Worm (Caenorhabditis elegans): ENCODE data around the gene C15H11.13.

Gene C15H11.13

ce11 chrV:14350949-14351348 is 43.9 kb upstream of the C15H11.13 start (continued):
- TF ChIP-seq fkh-10 (GFP tag; optimal IDR thresholded peaks at IDR 0.05) = peak; percentile 14
- peak; percentile 0 for TF ChIP-seq madf-2 (tag; optimal IDR thresholded peaks at IDR 0.05)
- no peak for TF ChIP-seq npax-4 (tag; optimal IDR thresholded peaks at IDR 0.05)
- peak; percentile 53 for TF ChIP-seq fkh-6 (tag; optimal IDR thresholded peaks at IDR 0.05)
- TF ChIP-seq ceh-9 (tag; optimal IDR thresholded peaks at IDR 0.05) = no peak
- no peak for TF ChIP-seq pax-1 (tag; optimal IDR thresholded peaks at IDR 0.05)
- TF ChIP-seq hlh-8 (tag; optimal IDR thresholded peaks at IDR 0.05) = peak; percentile 11
- TF ChIP-seq unc-42 (tag; optimal IDR thresholded peaks at IDR 0.05) = peak; percentile 72
- peak; percentile 7 for TF ChIP-seq ceh-2 (tag; optimal IDR thresholded peaks at IDR 0.05)
- TF ChIP-seq nfya-1 (tag; optimal IDR thresholded peaks at IDR 0.05) = peak; percentile 62
- peak; percentile 55 for TF ChIP-seq ceh-14 (tag; optimal IDR thresholded peaks at IDR 0.05)
- no peak for TF ChIP-seq ceh-30 (tag; optimal IDR thresholded peaks at IDR 0.05)
- no peak for TF ChIP-seq ztf-16 (tag; optimal IDR thresholded peaks at IDR 0.05)
- peak; percentile 24 for TF ChIP-seq syd-9 (tag; optimal IDR thresholded peaks at IDR 0.05)
- TF ChIP-seq F13H6.1 (tag; optimal IDR thresholded peaks at IDR 0.05) = peak; percentile 3
- no peak for TF ChIP-seq ahr-1 (tag; optimal IDR thresholded peaks at IDR 0.05)
- TF ChIP-seq lin-11 (tag; optimal IDR thresholded peaks at IDR 0.05) = no peak
- TF ChIP-seq C08G9.2 (tag; optimal IDR thresholded peaks at IDR 0.05) = peak; percentile 64
- TF ChIP-seq odd-2 (tag; optimal IDR thresholded peaks at IDR 0.05) = no peak
- TF ChIP-seq unc-86 (tag; optimal IDR thresholded peaks at IDR 0.05) = no peak
- no peak for TF ChIP-seq mec-3 (tag; optimal IDR thresholded peaks at IDR 0.05; ENCODE audit: borderline replicate concordance)
- TF ChIP-seq hlh-15 (tag; optimal IDR thresholded peaks at IDR 0.05) = no peak
- no peak for TF ChIP-seq pha-4 (tag; optimal IDR thresholded peaks at IDR 0.05)
- no peak for TF ChIP-seq C38D4.7 (GFP tag; optimal IDR thresholded peaks at IDR 0.05)
- no peak for TF ChIP-seq unc-3 (GFP tag; conservative IDR thresholded peaks at IDR 0.05)
- no peak for TF ChIP-seq unc-3 (tag; optimal IDR thresholded peaks at IDR 0.05)
- TF ChIP-seq pqm-1 (tag; optimal IDR thresholded peaks at IDR 0.05) = peak; percentile 15
- TF ChIP-seq pat-9 (tag; optimal IDR thresholded peaks at IDR 0.05) = no peak
- TF ChIP-seq gmeb-2 (tag; optimal IDR thresholded peaks at IDR 0.05) = no peak
- TF ChIP-seq ama-1 (optimal IDR thresholded peaks at IDR 0.05) = no peak
- no peak for TF ChIP-seq T23F11.4 (GFP tag; optimal IDR thresholded peaks at IDR 0.05)
- peak; percentile 75 for TF ChIP-seq tbx-2 (tag; optimal IDR thresholded peaks at IDR 0.05)
- TF ChIP-seq K02D7.2 (tag; optimal IDR thresholded peaks at IDR 0.05) = no peak
- no peak for TF ChIP-seq ceh-48 (tag; optimal IDR thresholded peaks at IDR 0.05)
- TF ChIP-seq dve-1 (tag; optimal IDR thresholded peaks at IDR 0.05) = peak; percentile 22
- peak; percentile 43 for TF ChIP-seq ceh-34 (tag; optimal IDR thresholded peaks at IDR 0.05)
- no peak for TF ChIP-seq ceh-24 (tag; optimal IDR thresholded peaks at IDR 0.05)
- TF ChIP-seq hlh-6 (tag; optimal IDR thresholded peaks at IDR 0.05) = peak; percentile 41

DNA sequence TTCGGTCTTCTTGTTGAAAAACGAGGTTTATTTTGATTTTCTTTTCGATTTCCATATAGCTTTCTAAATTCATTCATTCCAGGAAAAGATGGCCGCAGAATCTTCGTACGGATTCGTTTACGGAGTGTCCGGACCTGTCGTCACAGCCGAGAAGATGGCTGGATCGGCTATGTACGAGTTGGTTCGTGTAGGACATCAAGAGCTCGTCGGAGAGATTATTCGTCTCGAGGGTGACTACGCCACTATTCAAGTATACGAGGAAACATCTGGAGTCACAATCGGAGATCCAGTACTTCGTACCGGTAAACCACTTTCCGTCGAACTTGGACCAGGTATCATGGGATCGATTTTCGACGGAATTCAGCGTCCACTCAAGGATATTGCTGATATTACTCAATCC is 43.2 kb upstream of the C15H11.13 start, which contains the start of gene vha-13:
Gene vha-13, plus strand, starts transcription at position 81 of the 400 bp plus-strand sequence.
- no peak for TF ChIP-seq madf-2 (tag; optimal IDR thresholded peaks at IDR 0.05)

DNA sequence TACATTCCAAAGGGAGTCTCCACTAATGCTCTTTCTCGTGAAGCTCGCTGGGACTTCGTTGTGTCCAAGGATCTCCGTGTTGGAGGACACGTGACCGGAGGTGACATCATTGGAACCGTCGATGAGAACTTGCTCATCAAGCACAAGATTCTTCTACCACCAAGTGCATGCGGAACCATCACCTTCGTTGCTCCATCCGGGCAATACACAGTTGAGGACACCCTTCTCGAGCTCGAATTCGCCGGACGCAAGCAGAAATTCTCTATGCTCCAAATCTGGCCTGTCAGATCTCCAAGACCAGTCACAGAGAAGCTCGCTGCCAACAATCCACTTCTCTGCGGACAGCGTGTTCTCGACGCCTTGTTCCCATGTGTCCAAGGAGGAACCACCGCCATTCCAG is 42.8 kb upstream of the C15H11.13 start:
- TF ChIP-seq ceh-30 (tag; optimal IDR thresholded peaks at IDR 0.05) = no peak

DNA sequence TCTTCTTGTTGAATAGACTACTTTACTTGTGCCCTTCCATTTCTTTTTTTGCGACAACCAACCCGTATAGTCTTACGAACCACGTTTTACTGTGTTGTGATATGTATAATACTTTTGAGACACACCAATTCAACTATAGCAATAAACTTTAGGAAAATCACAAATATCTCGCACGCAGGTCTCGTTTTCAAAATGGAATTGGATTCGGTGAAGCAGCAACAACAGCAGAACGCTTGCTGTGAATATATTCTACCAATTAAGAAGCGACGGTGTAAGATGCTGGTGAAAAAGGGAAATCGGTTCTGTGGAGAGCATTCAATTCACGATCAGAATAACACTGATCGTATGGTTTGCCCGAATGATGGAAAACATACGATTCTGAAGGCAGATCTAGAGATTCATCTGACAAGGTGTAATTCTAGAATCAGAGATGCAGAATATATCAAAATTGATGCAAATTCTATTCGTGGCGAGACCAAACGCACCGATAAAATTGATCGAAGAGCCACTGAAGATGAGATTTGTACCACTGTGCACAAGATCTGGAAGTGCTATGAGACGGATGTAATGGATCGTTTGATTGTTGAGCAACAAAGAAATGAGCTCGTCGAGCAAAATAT is 40.5 kb upstream of the C15H11.13 start, which contains the start of gene Y49A3A.3:
Gene Y49A3A.3, plus strand, starts transcription at position 153 of the 620 bp plus-strand sequence.
- TF ChIP-seq odd-2 (tag; optimal IDR thresholded peaks at IDR 0.05) (no peak), ahr-1 (tag; optimal IDR thresholded peaks at IDR 0.05) (no peak), K02D7.2 (tag; optimal IDR thresholded peaks at IDR 0.05) (no peak), nhr-11 (tag; optimal IDR thresholded peaks at IDR 0.05) (no peak), ama-1 (optimal IDR thresholded peaks at IDR 0.05) (peak; percentile 52), pha-2 (tag; optimal IDR thresholded peaks at IDR 0.05) (no peak), C38D4.7 (GFP tag; optimal IDR thresholded peaks at IDR 0.05) (no peak)

Measured in whole organism, late embryonic.